Worm (Caenorhabditis elegans) whole organism, L4 larva: ENCODE measurements around the gene F26H11.8.

Source experiments
- F10B5.3 ChIP-seq: sonication (generic microtip); optimal IDR thresholded peaks from 2 replicates; lab custom pipeline; 2016; ENCODE audit warnings: mild to moderate bottlenecking, missing genetic modification characterization, missing compliant biosample characterization
- F26F4.8 ChIP-seq: fragments of 200-800 bp; sonication (Bioruptor generic); conservative IDR thresholded peaks from 2 replicates; pipeline ENCODE4 v1.3.6; 2022; ENCODE audit warnings: missing genetic modification characterization, missing compliant biosample characterization
- R02D3.7 ChIP-seq: fragments of 150-350 bp; sonication (generic microtip); optimal IDR thresholded peaks from 3 replicates; lab custom pipeline; 2014; ENCODE audit warnings: missing biosample characterization, missing genetic modification characterization
- T20F7.1 ChIP-seq: fragments of 200-800 bp; sonication (Bioruptor generic); optimal IDR thresholded peaks from 2 replicates; lab custom pipeline; 2018; ENCODE audit warnings: mild to moderate bottlenecking, missing genetic modification characterization, missing compliant biosample characterization
- T26A8.4 ChIP-seq: fragments of 200-800 bp; sonication (Bioruptor generic); IDR thresholded peaks from 2 replicates; pipeline ENCODE4 v1.3.6; 2022; ENCODE audit warnings: missing genetic modification characterization, missing compliant biosample characterization
- Y48G9A.11 ChIP-seq: fragments of 200-800 bp; sonication (Bioruptor generic); IDR thresholded peaks from 2 replicates; pipeline ENCODE4 v1.3.6; 2022; ENCODE audit warnings: missing genetic modification reagents, missing genetic modification characterization, missing compliant biosample characterization
- Y5F2A.4 ChIP-seq: fragments of 200-800 bp; sonication (Bioruptor generic); optimal IDR thresholded peaks from 2 replicates; lab custom pipeline; 2018; ENCODE audit warnings: mild to moderate bottlenecking, missing genetic modification characterization, missing compliant biosample characterization
- ZK337.2 ChIP-seq: fragments of 200-800 bp; sonication (Bioruptor generic); IDR thresholded peaks from 2 replicates; pipeline ENCODE4 v1.3.6; 2022; ENCODE audit warnings: missing genetic modification reagents, missing genetic modification characterization, missing compliant biosample characterization
- aha-1 ChIP-seq: fragments of 150-350 bp; peaks from one replicate; lab custom pipeline; 2014; ENCODE audit warnings: missing biosample characterization, missing genetic modification characterization
- aly-2 ChIP-seq: sonication (generic microtip); optimal IDR thresholded peaks from 2 replicates; lab custom pipeline; 2018; ENCODE audit warnings: missing biosample characterization, missing genetic modification characterization
- attf-4 ChIP-seq: sonication (generic microtip); optimal IDR thresholded peaks from 3 replicates; lab custom pipeline; 2017; ENCODE audit warnings: missing biosample characterization, missing genetic modification characterization
- ceh-20 ChIP-seq: fragments of 200-800 bp; sonication (Bioruptor generic); IDR thresholded peaks from 2 replicates; pipeline ENCODE4 v1.3.6; 2022; ENCODE audit warnings: missing genetic modification reagents, missing genetic modification characterization, missing compliant biosample characterization
- ceh-32 ChIP-seq: sonication (generic microtip); optimal IDR thresholded peaks from 2 replicates; lab custom pipeline; 2016; ENCODE audit warnings: mild to moderate bottlenecking, missing genetic modification characterization, missing compliant biosample characterization; ENCODE audit not compliant: poor library complexity
- ceh-44 ChIP-seq: fragments of 200-800 bp; sonication (Bioruptor generic); IDR thresholded peaks from 2 replicates; pipeline ENCODE4 v1.3.6; 2022; ENCODE audit warnings: missing genetic modification reagents, missing genetic modification characterization, missing compliant biosample characterization
- ceh-82 ChIP-seq: sonication (generic microtip); optimal IDR thresholded peaks from 2 replicates; lab custom pipeline; 2017; ENCODE audit warnings: missing biosample characterization, missing genetic modification characterization
- ces-1 ChIP-seq: fragments of 150-350 bp; sonication (generic microtip); optimal IDR thresholded peaks from 4 replicates; lab custom pipeline; 2014; ENCODE audit warnings: missing biosample characterization, missing genetic modification reagents, missing genetic modification characterization
- cey-2 ChIP-seq: sonication (generic microtip); optimal IDR thresholded peaks from 3 replicates; lab custom pipeline; 2017; ENCODE audit warnings: missing genetic modification characterization, mild to moderate bottlenecking, missing compliant biosample characterization, antibody characterized with exemption, borderline replicate concordance; ENCODE audit not compliant: insufficient read depth
- dmd-6 ChIP-seq: fragments of 200-800 bp; sonication (Bioruptor generic); IDR thresholded peaks from 2 replicates; pipeline ENCODE4 v1.3.6; 2022; ENCODE audit warnings: missing genetic modification reagents, missing genetic modification characterization, missing compliant biosample characterization
- dpl-1 ChIP-seq: fragments of 150-350 bp; optimal IDR thresholded peaks from 2 replicates; lab custom pipeline; 2014; ENCODE audit warnings: missing biosample characterization, missing genetic modification reagents, missing genetic modification characterization
- dve-1 ChIP-seq: sonication (generic microtip); optimal IDR thresholded peaks from 2 replicates; lab custom pipeline; 2017; ENCODE audit warnings: antibody characterized with exemption, mild to moderate bottlenecking, missing genetic modification characterization, missing compliant biosample characterization; ENCODE audit not compliant: insufficient read depth
- egl-27 ChIP-seq: sonication (generic microtip); optimal IDR thresholded peaks from 3 replicates; lab custom pipeline; 2017; ENCODE audit warnings: missing biosample characterization, missing genetic modification reagents, missing genetic modification characterization
- egl-43 ChIP-seq: fragments of 200-800 bp; sonication (Bioruptor generic); IDR thresholded peaks from 2 replicates; pipeline ENCODE4 v1.3.6; 2022; ENCODE audit warnings: missing genetic modification reagents, missing genetic modification characterization, missing compliant biosample characterization
- hif-1 ChIP-seq, 2 experiments: sonication (generic microtip); optimal IDR thresholded peaks; 2 replicates each; lab custom pipeline; 2016 to 2017; ENCODE audit warnings: missing compliant biosample characterization in 2 of 2, missing genetic modification characterization in 2 of 2, missing genetic modification reagents in 2 of 2, missing genotype in 2 of 2, mild to moderate bottlenecking in 1 of 2
- hlh-11 ChIP-seq: fragments of 200-800 bp; sonication (Bioruptor generic); optimal IDR thresholded peaks from 2 replicates; lab custom pipeline; 2018; ENCODE audit warnings: mild to moderate bottlenecking, missing genetic modification characterization, missing compliant biosample characterization
- hlh-30 ChIP-seq: sonication (generic microtip); optimal IDR thresholded peaks from 2 replicates; lab custom pipeline; 2017; ENCODE audit warnings: antibody characterized with exemption, mild to moderate bottlenecking, missing genetic modification characterization, missing compliant biosample characterization; ENCODE audit not compliant: insufficient read depth
- hmg-1.1 ChIP-seq: fragments of 200-800 bp; sonication (Bioruptor generic); IDR thresholded peaks from 2 replicates; pipeline ENCODE4 v1.3.6; 2022; ENCODE audit warnings: missing genetic modification reagents, missing genetic modification characterization, missing compliant biosample characterization
- lin-1 ChIP-seq: fragments of 200-800 bp; sonication (Bioruptor generic); IDR thresholded peaks from 2 replicates; pipeline ENCODE4 v1.3.6; 2022; ENCODE audit warnings: missing genetic modification reagents, missing genetic modification characterization, missing compliant biosample characterization
- lin-15B ChIP-seq: fragments of 150-350 bp; sonication (generic microtip); optimal IDR thresholded peaks from 3 replicates; lab custom pipeline; 2014; ENCODE audit warnings: missing biosample characterization, missing genetic modification characterization
- lin-29 ChIP-seq: fragments of 200-800 bp; sonication (Bioruptor generic); IDR thresholded peaks from 2 replicates; pipeline ENCODE4 v1.3.6; 2022; ENCODE audit warnings: missing genetic modification reagents, missing genetic modification characterization, missing compliant biosample characterization
- lin-38 ChIP-seq: fragments of 200-800 bp; sonication (Bioruptor generic); IDR thresholded peaks from 2 replicates; pipeline ENCODE4 v1.3.6; 2022; ENCODE audit warnings: missing genetic modification reagents, missing genetic modification characterization, missing compliant biosample characterization
- lsy-2 ChIP-seq, 2 experiments: fragments of 150-350 bp in 1 of 2; sonication (generic microtip) in 1 of 2; optimal IDR thresholded peaks; 2 replicates each; lab custom pipeline; 2014 to 2017; ENCODE audit warnings: missing biosample characterization in 2 of 2, missing genetic modification characterization in 2 of 2
- madf-5 ChIP-seq, 2 experiments: fragments of 200-800 bp; sonication (Bioruptor generic); IDR thresholded peaks; 2 replicates each; pipeline ENCODE4 v1.3.6; 2022; ENCODE audit warnings: missing compliant biosample characterization in 2 of 2, missing genetic modification characterization in 2 of 2
- mdt-29 ChIP-seq: fragments of 200-800 bp; sonication (Bioruptor generic); IDR thresholded peaks from 2 replicates; pipeline ENCODE4 v1.3.6; 2022; ENCODE audit warnings: missing genetic modification reagents, missing genetic modification characterization, missing compliant biosample characterization
- mep-1 ChIP-seq: fragments of 150-350 bp; sonication (generic microtip); optimal IDR thresholded peaks from 3 replicates; lab custom pipeline; 2014; ENCODE audit warnings: missing biosample characterization, missing genetic modification characterization
- mxl-3 ChIP-seq: fragments of 200-800 bp; sonication (Bioruptor generic); optimal IDR thresholded peaks from 2 replicates; lab custom pipeline; 2018; ENCODE audit warnings: mild to moderate bottlenecking, missing genetic modification characterization, missing compliant biosample characterization
- nhr-10 ChIP-seq: fragments of 150-350 bp; optimal IDR thresholded peaks from 2 replicates; lab custom pipeline; 2014; ENCODE audit warnings: missing biosample characterization, missing genetic modification characterization
- nhr-11 ChIP-seq: fragments of 150-350 bp; optimal IDR thresholded peaks from 2 replicates; lab custom pipeline; 2014; ENCODE audit warnings: missing biosample characterization, missing genetic modification characterization
- nhr-237 ChIP-seq: sonication (generic microtip); optimal IDR thresholded peaks from 2 replicates; lab custom pipeline; 2017; ENCODE audit warnings: missing biosample characterization, missing genetic modification characterization
- nhr-42 ChIP-seq: fragments of 200-800 bp; sonication (Bioruptor generic); IDR thresholded peaks from 2 replicates; pipeline ENCODE4 v1.3.6; 2022; ENCODE audit warnings: missing genetic modification characterization, missing compliant biosample characterization
- pha-4 ChIP-seq, 2 experiments: fragments of 150-350 bp in 1 of 2; fragments of 200-800 bp in 1 of 2; sonication (Bioruptor generic) in 1 of 2; IDR thresholded peaks in 1 of 2; optimal IDR thresholded peaks in 1 of 2; 2 replicates each; pipeline versions ENCODE4 v1.3.6 to Lab custom; 2014 to 2022; ENCODE audit warnings: missing genetic modification characterization in 2 of 2, missing genetic modification reagents in 2 of 2, missing biosample characterization in 1 of 2, missing compliant biosample characterization in 1 of 2
- pqm-1 ChIP-seq: sonication (generic microtip); optimal IDR thresholded peaks from 2 replicates; lab custom pipeline; 2017; ENCODE audit warnings: missing biosample characterization, missing genetic modification characterization
- rbr-2 ChIP-seq: sonication (generic microtip); optimal IDR thresholded peaks from 2 replicates; lab custom pipeline; 2016; ENCODE audit warnings: missing genotype, missing genetic modification characterization, missing compliant biosample characterization
- saeg-2 ChIP-seq: fragments of 200-800 bp; sonication (Bioruptor generic); IDR thresholded peaks from 2 replicates; pipeline ENCODE4 v1.3.6; 2022; ENCODE audit warnings: missing genetic modification reagents, missing genetic modification characterization, missing compliant biosample characterization
- set-16 ChIP-seq: fragments of 200-800 bp; sonication (Bioruptor generic); IDR thresholded peaks from 2 replicates; pipeline ENCODE4 v1.3.6; 2022; ENCODE audit warnings: missing genetic modification reagents, missing genetic modification characterization, missing compliant biosample characterization
- skn-1 ChIP-seq: fragments of 150-350 bp; optimal IDR thresholded peaks from 2 replicates; lab custom pipeline; 2014; ENCODE audit warnings: missing biosample characterization, missing genetic modification characterization
- spr-3 ChIP-seq: fragments of 200-800 bp; sonication (Bioruptor generic); optimal IDR thresholded peaks from 2 replicates; lab custom pipeline; 2018; ENCODE audit warnings: mild to moderate bottlenecking, missing genetic modification characterization, missing compliant biosample characterization
- tra-1 ChIP-seq: fragments of 200-800 bp; sonication (Bioruptor generic); IDR thresholded peaks from 2 replicates; pipeline ENCODE4 v1.3.6; 2022; ENCODE audit warnings: missing genetic modification reagents, missing genetic modification characterization, missing compliant biosample characterization
- unc-130 ChIP-seq: sonication (generic microtip); optimal IDR thresholded peaks from 2 replicates; lab custom pipeline; 2016; ENCODE audit warnings: missing genetic modification reagents, missing genetic modification characterization, missing compliant biosample characterization
- zag-1 ChIP-seq: fragments of 150-350 bp; optimal IDR thresholded peaks from 2 replicates; lab custom pipeline; 2014; ENCODE audit warnings: missing biosample characterization, missing genetic modification characterization
- zfp-3 ChIP-seq: fragments of 200-800 bp; sonication (Bioruptor generic); conservative IDR thresholded peaks from 2 replicates; pipeline ENCODE4 v1.3.6; 2022; ENCODE audit warnings: missing genetic modification reagents, missing genetic modification characterization, missing compliant biosample characterization
- ztf-7 ChIP-seq: fragments of 150-350 bp; optimal IDR thresholded peaks from 2 replicates; lab custom pipeline; 2014; ENCODE audit warnings: missing biosample characterization, missing genetic modification characterization

F26H11.8 gene

DNA sequence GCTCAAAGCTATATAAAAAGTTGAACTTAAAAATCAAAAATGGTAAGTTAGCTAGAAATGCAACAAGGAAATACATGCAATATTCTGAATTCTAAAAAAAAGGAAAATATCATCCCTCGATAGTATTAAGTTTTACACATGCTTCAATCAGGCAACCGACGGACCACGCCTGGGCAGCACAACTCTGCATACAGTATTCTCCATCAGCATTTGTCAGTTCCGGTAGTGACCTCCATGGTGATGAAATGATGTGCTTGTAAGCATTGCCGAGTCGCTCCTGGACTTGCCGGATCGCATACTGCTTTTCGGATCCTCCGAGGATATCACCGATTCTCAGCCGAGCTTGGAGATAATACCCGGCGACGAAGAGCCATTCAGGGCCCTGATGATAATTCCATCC is 37.5 kb upstream of the F26H11.8 start (continued):
- TF ChIP-seq egl-43 (GFP tag; lab: Robert Waterston, UW) (peak; percentile 60; the same call in 1 of the 2 replicates), F10B5.3 (tag; lab: Kevin White, UChicago) (no peak), lin-29 (GFP tag; lab: Robert Waterston, UW) (no peak), saeg-2 (GFP tag; lab: Robert Waterston, UW) (no peak), aha-1 (tag; lab: Kevin White, UChicago) (peak; percentile 27), aly-2 (tag; lab: Kevin White, UChicago) (no peak), lin-38 (GFP tag; lab: Robert Waterston, UW) (peak; percentile 63), rbr-2 (tag; lab: Kevin White, UChicago) (no peak), R02D3.7 (tag; lab: Kevin White, UChicago) (no peak), F26F4.8 (GFP tag; lab: Robert Waterston, UW) (no peak), Y48G9A.11 (peak; percentile 40; the same call in 1 of the 2 replicates), mxl-3 (no peak), lsy-2 (tag; optimal IDR thresholded peaks at IDR 0.05; lab: Kevin White, UChicago) (peak in 1 of 2 experiments; percentile 22), zag-1 (tag; lab: Kevin White, UChicago) (no peak), dpl-1 (no peak), hlh-30 (no peak), lin-15B (tag; lab: Kevin White, UChicago) (no peak), madf-5 (GFP tag; IDR thresholded peaks at IDR 0.05; lab: Robert Waterston, UW) (no peak), tra-1 (no peak), hlh-11 (tag; lab: Kevin White, UChicago) (no peak), ZK337.2 (GFP tag; lab: Robert Waterston, UW) (no peak), hmg-1.1 (GFP tag; lab: Robert Waterston, UW) (no peak), lin-1 (GFP tag; lab: Robert Waterston, UW) (no peak), nhr-11 (tag; lab: Kevin White, UChicago) (no peak), dve-1 (tag; lab: Kevin White, UChicago) (no peak), ceh-32 (tag; lab: Kevin White, UChicago) (no peak), ceh-44 (GFP tag; lab: Robert Waterston, UW) (no peak), ceh-82 (tag; lab: Kevin White, UChicago) (no peak), ces-1 (GFP tag; lab: Kevin White, UChicago) (no peak), hif-1 (tag; optimal IDR thresholded peaks at IDR 0.05; lab: Kevin White, UChicago) (no peak), ceh-20 (no peak), zfp-3 (GFP tag; lab: Robert Waterston, UW) (0 out of 2 replicates have a peak, but pooled peaks have one; percentile 34), egl-27 (tag; lab: Kevin White, UChicago) (no peak), pqm-1 (tag; lab: Kevin White, UChicago) (no peak), Y5F2A.4 (no peak), skn-1 (no peak), nhr-10 (tag; lab: Kevin White, UChicago) (no peak), pha-4 (GFP tag; IDR thresholded peaks at IDR 0.05; lab: Robert Waterston, UW) (peak; percentile 42; the same call in 1 of the 2 replicates), pha-4 (tag; optimal IDR thresholded peaks at IDR 0.05; lab: Kevin White, UChicago) (no peak), dmd-6 (no peak), T26A8.4 (GFP tag; lab: Robert Waterston, UW) (no peak), ztf-7 (tag; lab: Kevin White, UChicago) (no peak), set-16 (GFP tag; lab: Robert Waterston, UW) (no peak; the same call in 1 of the 2 replicates), unc-130 (GFP tag; lab: Kevin White, UChicago) (peak; percentile 6), nhr-42 (peak; percentile 77; the same call in 1 of the 2 replicates), attf-4 (tag; lab: Kevin White, UChicago) (no peak), mep-1 (tag; lab: Kevin White, UChicago) (peak; percentile 13), T20F7.1 (GFP tag; lab: Kevin White, UChicago) (no peak), mdt-29 (GFP tag; lab: Robert Waterston, UW) (0 out of 2 replicates have a peak, but pooled peaks have one; percentile 29), cey-2 (tag; lab: Kevin White, UChicago) (no peak), nhr-237 (tag; lab: Kevin White, UChicago) (no peak), spr-3 (GFP tag; lab: Kevin White, UChicago) (no peak)
